Fruit fly (Drosophila melanogaster): ENCODE measurements around the gene CG42268.
"Not testable (repeated sequence)": the region's sequence is repeated elsewhere in the genome, so short reads cannot be mapped to it uniquely, and the experiment has no call there.

CG42268 gene

dm6 chr3L:9760151-9760749 lies at the start of gene CG42268:
TSS of gene CG42268 (minus strand) at chr3L:9760395.
- TF ChIP-seq Eip78C (GFP tag) (peak; percentile 17), achi (GFP tag; optimal IDR thresholded peaks at IDR 0.05) (no peak), fkh (GFP tag; optimal IDR thresholded peaks at IDR 0.05) (peak; percentile 59)

DNA sequence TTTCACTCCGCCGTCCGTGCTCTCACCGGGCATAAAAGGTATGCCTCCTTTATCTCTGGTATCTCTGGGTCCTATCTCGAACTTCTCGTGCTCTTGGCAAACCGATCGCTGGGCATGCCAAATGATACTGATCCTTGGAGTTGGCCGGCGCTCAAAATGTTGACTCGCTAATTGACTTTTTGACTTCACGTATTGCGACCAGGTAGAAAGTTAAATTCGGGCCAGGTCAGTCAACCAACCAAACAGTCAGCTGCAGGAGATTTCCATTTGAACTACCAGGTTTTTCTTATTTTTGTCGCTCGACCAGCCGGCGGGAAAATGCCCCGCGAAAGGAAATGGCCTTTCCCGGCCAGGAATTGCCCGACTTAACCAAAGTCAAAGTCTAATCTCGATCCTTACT lies 43.9 kb upstream of the CG42268 start, which contains the start of gene Ilp4:
Gene Ilp4, minus strand, starts transcription at position 139 of the 400 bp plus-strand sequence.
- no peak for TF ChIP-seq CG8319 (GFP tag; optimal IDR thresholded peaks at IDR 0.05)
- no peak for TF ChIP-seq CG3919 (GFP tag; optimal IDR thresholded peaks at IDR 0.05)

DNA sequence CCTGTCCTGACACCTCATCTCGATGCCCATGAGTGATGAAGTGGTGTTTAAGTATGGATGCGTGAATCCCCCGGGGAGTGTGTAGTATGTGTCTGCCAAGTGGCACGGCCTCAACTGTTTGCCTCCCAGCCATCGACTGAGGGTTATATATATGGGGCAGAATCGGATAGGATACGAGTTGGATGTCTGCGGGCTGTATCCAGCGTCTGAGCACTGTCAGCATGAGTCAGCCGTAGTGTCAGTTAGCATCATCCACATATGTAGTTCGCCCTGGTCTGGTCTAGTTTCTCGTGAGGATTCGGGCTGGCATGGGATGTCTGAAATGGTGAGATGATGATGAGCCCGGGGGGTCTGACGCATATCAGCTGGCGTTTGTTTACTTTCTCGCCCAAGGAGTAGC lies 41.8 kb upstream of the CG42268 start, which contains the start of gene Ilp3:
Gene Ilp3, minus strand, starts transcription at position 101 of the 400 bp plus-strand sequence.
- TF ChIP-seq CG10669 (GFP tag; optimal IDR thresholded peaks at IDR 0.05): no peak
- TF ChIP-seq net (GFP tag; optimal IDR thresholded peaks at IDR 0.05): no peak
- no peak for TF ChIP-seq topi (GFP tag; optimal IDR thresholded peaks at IDR 0.05)
- no peak for TF ChIP-seq Hr38 (GFP tag; optimal IDR thresholded peaks at IDR 0.05)
- no peak for TF ChIP-seq lz (GFP tag; optimal IDR thresholded peaks at IDR 0.05)
- no peak for TF ChIP-seq CG6276 (GFP tag; optimal IDR thresholded peaks at IDR 0.05)
- no peak for TF ChIP-seq CG32006 (GFP tag; optimal IDR thresholded peaks at IDR 0.05)
- no peak for TF ChIP-seq svp (GFP tag)
- no peak for TF ChIP-seq CG9139 (GFP tag; optimal IDR thresholded peaks at IDR 0.05)
- TF ChIP-seq eg (GFP tag; IDR thresholded peaks at IDR 0.05): no peak
- no peak for TF ChIP-seq CG11762 (GFP tag; optimal IDR thresholded peaks at IDR 0.05; ENCODE audit: insufficient read depth)
- no peak for TF ChIP-seq CG8632 (GFP tag; optimal IDR thresholded peaks at IDR 0.05)

DNA sequence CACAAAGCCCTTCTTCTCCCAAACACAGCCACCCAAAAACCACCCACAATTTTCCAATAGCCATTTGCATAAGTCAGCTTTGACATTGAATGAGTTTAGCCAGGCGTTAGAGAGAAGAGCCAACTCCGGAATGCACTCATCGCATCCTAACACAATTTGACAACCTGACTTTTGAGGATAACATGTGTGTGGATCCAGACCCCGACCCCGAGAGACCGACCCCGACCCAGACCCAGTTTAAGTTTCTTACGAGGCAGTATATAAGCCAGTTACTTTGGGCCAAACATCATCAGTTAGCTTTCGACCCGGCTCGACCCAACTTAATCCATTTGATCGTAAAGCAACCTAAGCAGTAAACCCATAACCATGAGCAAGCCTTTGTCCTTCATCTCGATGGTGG lies 39.2 kb upstream of the CG42268 start, which contains the start of gene Ilp2:
Gene Ilp2, plus strand, starts transcription at position 301 of the 400 bp plus-strand sequence.
- TF ChIP-seq ss (GFP tag; optimal IDR thresholded peaks at IDR 0.05): no peak
- no peak for TF ChIP-seq Sox102F (GFP tag; optimal IDR thresholded peaks at IDR 0.05)
- TF ChIP-seq CG3032 (tag; optimal IDR thresholded peaks at IDR 0.05): no peak
- TF ChIP-seq Hr39 (GFP tag; optimal IDR thresholded peaks at IDR 0.05): no peak
- TF ChIP-seq Met (GFP tag; optimal IDR thresholded peaks at IDR 0.05): no peak
- no peak for TF ChIP-seq CG8632 (GFP tag; optimal IDR thresholded peaks at IDR 0.05)
- no peak for TF ChIP-seq Hr38 (GFP tag; optimal IDR thresholded peaks at IDR 0.05)
- TF ChIP-seq Blimp-1 (GFP tag; optimal IDR thresholded peaks at IDR 0.05): no peak
- no peak for TF ChIP-seq Eip75B (GFP tag; optimal IDR thresholded peaks at IDR 0.05)
- TF ChIP-seq topi (GFP tag; optimal IDR thresholded peaks at IDR 0.05): no peak
- TF ChIP-seq Sox15 (GFP tag; optimal IDR thresholded peaks at IDR 0.05): no peak

DNA sequence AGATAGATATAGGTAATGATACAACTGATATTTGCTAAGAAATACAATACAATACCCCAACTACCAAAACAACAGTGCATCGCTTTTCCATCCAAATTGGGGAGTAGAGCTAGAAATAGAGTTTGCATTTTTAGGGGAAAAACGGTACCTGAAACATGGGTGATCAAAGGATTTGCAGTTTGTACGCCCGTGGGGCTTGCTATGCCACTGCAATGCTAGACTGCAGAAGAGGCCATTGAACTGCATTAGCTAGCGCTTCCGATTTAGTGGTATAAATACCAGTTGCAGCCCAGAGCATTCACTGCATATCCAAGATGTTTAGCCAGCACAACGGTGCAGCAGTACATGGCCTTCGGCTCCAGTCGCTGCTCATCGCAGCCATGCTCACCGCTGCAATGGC lies 37.9 kb upstream of the CG42268 start, which contains the start of gene Ilp1:
Gene Ilp1, plus strand, starts transcription at position 301 of the 400 bp plus-strand sequence.
- not testable (repeated sequence) for TF ChIP-seq achi, CG6808, pdm3 (GFP tag; optimal IDR thresholded peaks at IDR 0.05)

- TF ChIP-seq lz (GFP tag; optimal IDR thresholded peaks at IDR 0.05) (no peak), CG6276 (GFP tag; optimal IDR thresholded peaks at IDR 0.05) (no peak), CG10669 (GFP tag; optimal IDR thresholded peaks at IDR 0.05) (no peak), Ets96B (tag; optimal IDR thresholded peaks at IDR 0.05) (no peak), Gug (GFP tag; IDR thresholded peaks at IDR 0.05) (no peak), fd59A (GFP tag; optimal IDR thresholded peaks at IDR 0.05) (no peak), Eip78C (GFP tag) (no peak), Sox14 (GFP tag; optimal IDR thresholded peaks at IDR 0.05) (no peak), CG1621 (tag; optimal IDR thresholded peaks at IDR 0.05) (no peak), Hr38 (GFP tag; optimal IDR thresholded peaks at IDR 0.05) (no peak), CG34406 (GFP tag; optimal IDR thresholded peaks at IDR 0.05) (no peak), net (GFP tag; optimal IDR thresholded peaks at IDR 0.05) (no peak), Eip93F (GFP tag; optimal IDR thresholded peaks at IDR 0.05) (no peak), CG11902 (GFP tag; optimal IDR thresholded peaks at IDR 0.05) (no peak)
These were observed 37.4 kb upstream of the CG42268 start, which contains the start of gene Zasp67 for dm6 chr3L:9797587-9797986. TSS of gene Zasp67 (minus strand) at chr3L:9797687.
